Fruit fly (Drosophila melanogaster) whole organism, embryonic: ENCODE data around the gene HtrA2.
A peak's percentile ranks its signal among the peaks of the same experiment; 100 is the strongest.

Experiments used
- Awh ChIP-seq: fragments of 200-800 bp; sonication (Bioruptor generic); IDR thresholded peaks from 2 replicates; pipeline ENCODE4, ENCODE4 v1.3.6; 2022; ENCODE audit warnings: missing biosample characterization, missing genetic modification characterization
- Bgb ChIP-seq: fragments of 200-800 bp; sonication (Bioruptor generic); IDR thresholded peaks from 2 replicates; pipeline ENCODE4 v1.3.6; 2022; ENCODE audit warnings: missing biosample characterization, missing genetic modification characterization; ENCODE audit not compliant: partially characterized antibody
- CG10274 ChIP-seq: fragments of 200-800 bp; sonication (Bioruptor generic); optimal IDR thresholded peaks from 3 replicates; lab custom pipeline; 2017; ENCODE audit warnings: missing biosample characterization, mild to moderate bottlenecking, missing genetic modification characterization
- CG10565 ChIP-seq: fragments of 200-800 bp; sonication (Bioruptor generic); optimal IDR thresholded peaks from 3 replicates; lab custom pipeline; 2016; ENCODE audit warnings: missing biosample characterization, mild to moderate bottlenecking, missing genetic modification characterization
- CG12104 ChIP-seq: fragments of 200-800 bp; sonication (Bioruptor generic); optimal IDR thresholded peaks from 3 replicates; lab custom pipeline; 2016; ENCODE audit warnings: missing biosample characterization, missing genetic modification characterization
- CG12744 ChIP-seq: fragments of 200-800 bp; sonication (Bioruptor generic); optimal IDR thresholded peaks from 2 replicates; lab custom pipeline; 2016; ENCODE audit warnings: missing biosample characterization, missing genetic modification characterization
- CG13775 ChIP-seq: fragments of 200-800 bp; sonication (Bioruptor generic); optimal IDR thresholded peaks from 3 replicates; lab custom pipeline; 2017; ENCODE audit warnings: missing biosample characterization, mild to moderate bottlenecking, missing genetic modification characterization
- CG15073 ChIP-seq: fragments of 200-800 bp; sonication (Bioruptor generic); optimal IDR thresholded peaks from 2 replicates; lab custom pipeline; 2016; ENCODE audit warnings: missing biosample characterization, missing genetic modification characterization
- CG16813 ChIP-seq: fragments of 200-800 bp; sonication (Bioruptor generic); IDR thresholded peaks from 3 replicates; pipeline ENCODE4 v1.3.6; 2022; ENCODE audit warnings: missing biosample characterization, missing genetic modification characterization; ENCODE audit not compliant: partially characterized antibody
- CG17359 ChIP-seq: fragments of 200-800 bp; sonication (Bioruptor generic); optimal IDR thresholded peaks from 3 replicates; lab custom pipeline; 2018; ENCODE audit warnings: missing biosample characterization, mild to moderate bottlenecking, missing genetic modification characterization, moderate library complexity
- CG17361 ChIP-seq: fragments of 200-800 bp; sonication (Bioruptor generic); IDR thresholded peaks from 3 replicates; pipeline ENCODE4 v1.3.6; 2022; ENCODE audit warnings: missing biosample characterization, missing genetic modification characterization
- CG17612 ChIP-seq: fragments of 200-800 bp; sonication (Bioruptor generic); IDR thresholded peaks from 2 replicates; pipeline ENCODE4 v1.3.6; 2022; ENCODE audit warnings: missing biosample characterization, missing genetic modification characterization
- CG18262 ChIP-seq: fragments of 200-800 bp; optimal IDR thresholded peaks from 3 replicates; lab custom pipeline; 2019; ENCODE audit warnings: missing biosample characterization, mild to moderate bottlenecking, missing genetic modification characterization, moderate library complexity
- CG18619 ChIP-seq: fragments of 200-800 bp; sonication (Bioruptor generic); optimal IDR thresholded peaks from 3 replicates; lab custom pipeline; 2017; ENCODE audit warnings: missing biosample characterization, mild to moderate bottlenecking, missing genetic modification characterization
- CG2120 ChIP-seq: fragments of 200-800 bp; sonication (Bioruptor generic); optimal IDR thresholded peaks from 3 replicates; lab custom pipeline; 2016; ENCODE audit warnings: missing biosample characterization, missing genetic modification characterization
- CG2712 ChIP-seq: fragments of 200-800 bp; optimal IDR thresholded peaks from 3 replicates; lab custom pipeline; 2019; ENCODE audit warnings: missing biosample characterization, mild to moderate bottlenecking, missing genetic modification characterization, moderate library complexity
- CG2889 ChIP-seq: fragments of 200-800 bp; sonication (Bioruptor generic); IDR thresholded peaks from 3 replicates; pipeline ENCODE4 v1.3.6; 2022; ENCODE audit warnings: missing biosample characterization, missing genetic modification characterization
- CG31441 ChIP-seq: fragments of 200-800 bp; sonication (Bioruptor generic); IDR thresholded peaks from 2 replicates; pipeline ENCODE4 v1.3.6; 2022; ENCODE audit warnings: missing biosample characterization, missing genetic modification characterization
- CG34376 ChIP-seq: fragments of 200-800 bp; sonication (Bioruptor generic); optimal IDR thresholded peaks from 2 replicates; lab custom pipeline; 2018; ENCODE audit warnings: missing biosample characterization, mild to moderate bottlenecking, missing genetic modification characterization
- CG6272 ChIP-seq: fragments of 200-800 bp; sonication (Bioruptor generic); IDR thresholded peaks from 2 replicates; pipeline ENCODE4 v1.3.6; 2022; ENCODE audit warnings: missing biosample characterization, missing genetic modification characterization
- CG8290 ChIP-seq, 3 experiments: fragments of 200-800 bp; sonication (Bioruptor generic); optimal IDR thresholded peaks; 2 replicates each; lab custom pipeline; 2016 to 2019; ENCODE audit warnings: missing biosample characterization in 3 of 3, missing genetic modification characterization in 3 of 3, mild to moderate bottlenecking in 2 of 3, moderate library complexity in 1 of 3
- CG9609 ChIP-seq: fragments of 200-800 bp; sonication (Bioruptor generic); optimal IDR thresholded peaks from 3 replicates; lab custom pipeline; 2016; ENCODE audit warnings: missing biosample characterization, missing genetic modification characterization
- Doc2 ChIP-seq: fragments of 200-800 bp; sonication (Bioruptor generic); IDR thresholded peaks from 2 replicates; pipeline ENCODE4 v1.3.6; 2022; ENCODE audit warnings: missing biosample characterization, missing genetic modification characterization
- Drgx ChIP-seq: fragments of 200-800 bp; sonication (Bioruptor generic); IDR thresholded peaks from 2 replicates; pipeline ENCODE4 v1.3.6; 2022; ENCODE audit warnings: missing biosample characterization, missing genetic modification characterization
- HmgZ ChIP-seq: fragments of 200-800 bp; sonication (Bioruptor generic); optimal IDR thresholded peaks from 2 replicates; lab custom pipeline; 2018; ENCODE audit warnings: missing biosample characterization, mild to moderate bottlenecking, missing genetic modification characterization
- Meics ChIP-seq: fragments of 200-800 bp; sonication (Bioruptor generic); optimal IDR thresholded peaks from 2 replicates; lab custom pipeline; 2017; ENCODE audit warnings: missing biosample characterization, mild to moderate bottlenecking, missing genetic modification characterization
- Nf-YA ChIP-seq: fragments of 200-800 bp; sonication (Bioruptor generic); IDR thresholded peaks from 2 replicates; pipeline ENCODE4 v1.3.6; 2022; ENCODE audit warnings: missing biosample characterization, missing genetic modification characterization
- Spps ChIP-seq: fragments of 200-800 bp; sonication (Bioruptor generic); optimal IDR thresholded peaks from 2 replicates; lab custom pipeline; 2018; ENCODE audit warnings: missing biosample characterization, mild to moderate bottlenecking, missing genetic modification characterization
- Sry-β ChIP-seq: fragments of 200-800 bp; sonication (Bioruptor generic); optimal IDR thresholded peaks from 2 replicates; lab custom pipeline; 2018; ENCODE audit warnings: missing biosample characterization, mild to moderate bottlenecking, missing genetic modification characterization, moderate library complexity
- Vsx1 ChIP-seq: fragments of 200-800 bp; sonication (Bioruptor generic); optimal IDR thresholded peaks from 2 replicates; lab custom pipeline; 2017; ENCODE audit warnings: missing biosample characterization, mild to moderate bottlenecking, missing genetic modification characterization, missing genetic modification reagents
- Xrp1 ChIP-seq: fragments of 200-800 bp; sonication (Bioruptor generic); IDR thresholded peaks from 2 replicates; pipeline ENCODE4 v1.3.6; 2022; ENCODE audit warnings: missing biosample characterization, missing genetic modification characterization
- bsh ChIP-seq, 2 experiments: fragments of 200-800 bp; sonication (Bioruptor generic); optimal IDR thresholded peaks; 2 replicates each; lab custom pipeline; 2017 to 2018; ENCODE audit warnings: mild to moderate bottlenecking in 2 of 2, missing biosample characterization in 2 of 2, missing genetic modification characterization in 2 of 2, moderate library complexity in 1 of 2
- danr ChIP-seq: fragments of 200-800 bp; sonication (Bioruptor generic); IDR thresholded peaks from 2 replicates; pipeline ENCODE4 v1.3.6; 2022; ENCODE audit warnings: missing biosample characterization, missing genetic modification characterization
- dmrt11E ChIP-seq: fragments of 200-800 bp; sonication (Bioruptor generic); optimal IDR thresholded peaks from 3 replicates; lab custom pipeline; 2018; ENCODE audit warnings: missing biosample characterization, mild to moderate bottlenecking, missing genetic modification characterization, moderate library complexity
- fd96Cb ChIP-seq: fragments of 200-800 bp; sonication (Bioruptor generic); optimal IDR thresholded peaks from 2 replicates; lab custom pipeline; 2018; ENCODE audit warnings: missing biosample characterization, mild to moderate bottlenecking, missing genetic modification characterization, moderate library complexity
- gem ChIP-seq: fragments of 200-800 bp; sonication (Bioruptor generic); optimal IDR thresholded peaks from 2 replicates; lab custom pipeline; 2019; ENCODE audit warnings: missing biosample characterization, mild to moderate bottlenecking, missing genetic modification characterization, moderate library complexity
- grau ChIP-seq: fragments of 200-800 bp; optimal IDR thresholded peaks from 3 replicates; lab custom pipeline; 2019; ENCODE audit warnings: missing biosample characterization, mild to moderate bottlenecking, missing genetic modification characterization, moderate library complexity
- inv ChIP-seq: fragments of 200-800 bp; sonication (Bioruptor generic); IDR thresholded peaks from 2 replicates; pipeline ENCODE4 v1.3.6; 2022; ENCODE audit warnings: missing biosample characterization, missing genetic modification characterization; ENCODE audit not compliant: partially characterized antibody
- jigr1 ChIP-seq: fragments of 200-800 bp; sonication (Bioruptor generic); IDR thresholded peaks from 3 replicates; pipeline ENCODE4 v1.3.6; 2022; ENCODE audit warnings: missing biosample characterization, missing genetic modification characterization
- ro ChIP-seq: fragments of 200-800 bp; sonication (Bioruptor generic); IDR thresholded peaks from 2 replicates; pipeline ENCODE4 v1.3.6; 2022; ENCODE audit warnings: missing biosample characterization, missing genetic modification characterization
- run ChIP-seq: fragments of 200-800 bp; sonication (Bioruptor generic); optimal IDR thresholded peaks from 3 replicates; lab custom pipeline; 2018; ENCODE audit warnings: missing biosample characterization, mild to moderate bottlenecking, missing genetic modification characterization
- sens ChIP-seq: fragments of 200-800 bp; sonication (Bioruptor generic); peaks from one replicate; lab custom pipeline; 2016; ENCODE audit warnings: missing biosample characterization, missing genetic modification characterization
- slou ChIP-seq: fragments of 200-800 bp; sonication (Bioruptor generic); optimal IDR thresholded peaks from 3 replicates; lab custom pipeline; 2016; ENCODE audit warnings: missing biosample characterization, missing genetic modification characterization
- tgo ChIP-seq: fragments of 200-800 bp; sonication (Bioruptor generic); IDR thresholded peaks from 3 replicates; pipeline ENCODE4 v1.3.6; 2022; ENCODE audit warnings: missing biosample characterization, missing genetic modification characterization
- tna ChIP-seq: fragments of 200-800 bp; sonication (Bioruptor generic); IDR thresholded peaks from 2 replicates; pipeline ENCODE4 v1.3.6; 2022; ENCODE audit warnings: missing biosample characterization, missing genetic modification characterization; ENCODE audit not compliant: partially characterized antibody
- unpg ChIP-seq: fragments of 200-800 bp; sonication (Bioruptor generic); optimal IDR thresholded peaks from 3 replicates; lab custom pipeline; 2018; ENCODE audit warnings: missing biosample characterization, mild to moderate bottlenecking, missing genetic modification characterization, moderate library complexity
- vvl ChIP-seq: fragments of 200-800 bp; sonication (Bioruptor generic); IDR thresholded peaks from 2 replicates; pipeline ENCODE4 v1.3.6; 2022; ENCODE audit warnings: missing biosample characterization, missing genetic modification characterization
- wek ChIP-seq: fragments of 200-800 bp; sonication (Bioruptor generic); optimal IDR thresholded peaks from 3 replicates; lab custom pipeline; 2018; ENCODE audit warnings: missing biosample characterization, mild to moderate bottlenecking, missing genetic modification characterization, moderate library complexity

HtrA2 gene

dm6 chr3R:14492287-14492889 lies 19.1 kb downstream of the HtrA2 start (continued):
- no peak for TF ChIP-seq wek (GFP tag; lab: Kevin White, UChicago)
- TF ChIP-seq CG18262 (tag; lab: Kevin White, UChicago): peak; percentile 22
- TF ChIP-seq CG2889 (GFP tag; lab: Robert Waterston, UW): no peak
- 0 out of 3 replicates have a peak, but pooled peaks have one; percentile 17 for TF ChIP-seq CG17361 (GFP tag; lab: Robert Waterston, UW)
- TF ChIP-seq jigr1 (GFP tag; lab: Robert Waterston, UW): no peak
- peak; percentile 28; the same call in 1 of the 3 replicates for TF ChIP-seq tgo (GFP tag; lab: Robert Waterston, UW)
- peak; percentile 13 for TF ChIP-seq dmrt11E
- TF ChIP-seq, all 482 proteins: peak for 28

- TF ChIP-seq CG10565 (GFP tag; lab: Kevin White, UChicago): no peak
- no peak for TF ChIP-seq Meics (GFP tag; lab: Kevin White, UChicago)
- TF ChIP-seq inv (GFP tag; lab: Robert Waterston, UW): no peak
- peak; percentile 8 for TF ChIP-seq CG17359 (tag; lab: Kevin White, UChicago)
- no peak for TF ChIP-seq CG34376 (GFP tag; lab: Kevin White, UChicago)
- TF ChIP-seq Spps: no peak
- no peak for TF ChIP-seq danr (GFP tag; lab: Robert Waterston, UW)
- TF ChIP-seq tna: no peak
- TF ChIP-seq gem (tag; lab: Kevin White, UChicago): peak; percentile 34
- no peak for TF ChIP-seq CG6272
- no peak for TF ChIP-seq vvl (GFP tag; lab: Robert Waterston, UW)
- no peak for TF ChIP-seq CG9609 (GFP tag; lab: Kevin White, UChicago)
- TF ChIP-seq Doc2 (GFP tag; lab: Robert Waterston, UW): no peak
- TF ChIP-seq Awh: no peak
- no peak for TF ChIP-seq CG18619 (GFP tag; lab: Kevin White, UChicago)
- no peak for TF ChIP-seq CG15073 (GFP tag; lab: Kevin White, UChicago)
- peak; percentile 2 for TF ChIP-seq grau (tag; lab: Kevin White, UChicago)
- no peak for TF ChIP-seq CG16813
- no peak for TF ChIP-seq CG12744
- TF ChIP-seq Drgx: peak; percentile 64
- no peak for TF ChIP-seq CG17612 (GFP tag; lab: Robert Waterston, UW)
- no peak for TF ChIP-seq Vsx1 (GFP tag; lab: Kevin White, UChicago)
- TF ChIP-seq CG2712: peak; percentile 32
- TF ChIP-seq Nf-YA (GFP tag; lab: Robert Waterston, UW): no peak
- 0 out of 2 replicates have a peak, but pooled peaks have one; percentile 16 for TF ChIP-seq Xrp1 (GFP tag; lab: Robert Waterston, UW)
- no peak for TF ChIP-seq HmgZ
- peak in 1 of 2 experiments; percentile 23 for TF ChIP-seq bsh (GFP tag; optimal IDR thresholded peaks at IDR 0.05; lab: Kevin White, UChicago)
- TF ChIP-seq run: no peak
- no peak for TF ChIP-seq CG12104 (GFP tag; lab: Kevin White, UChicago)
- TF ChIP-seq slou (GFP tag; lab: Kevin White, UChicago): no peak
- TF ChIP-seq Bgb: no peak
- peak; percentile 4 for TF ChIP-seq unpg
- no peak for TF ChIP-seq CG8290 (GFP tag; optimal IDR thresholded peaks at IDR 0.05; lab: Kevin White, UChicago)
- no peak for TF ChIP-seq CG8290 (tag; optimal IDR thresholded peaks at IDR 0.05; lab: Kevin White, UChicago)
- TF ChIP-seq Sry-β (GFP tag; lab: Kevin White, UChicago): no peak
- TF ChIP-seq CG13775 (GFP tag; lab: Kevin White, UChicago): no peak
- no peak for TF ChIP-seq ro (GFP tag; lab: Robert Waterston, UW)
- TF ChIP-seq CG31441: peak; percentile 31; the same call in 1 of the 2 replicates
- peak; percentile 38 for TF ChIP-seq sens (GFP tag; lab: Kevin White, UChicago)
- no peak for TF ChIP-seq CG2120 (GFP tag; lab: Kevin White, UChicago)
- peak; percentile 12 for TF ChIP-seq fd96Cb
- no peak for TF ChIP-seq CG10274 (GFP tag; lab: Kevin White, UChicago)
Measured at dm6 chr3R:14486469-14486868, 25.0 kb downstream of the HtrA2 start.
